Fruit fly (Drosophila melanogaster) S2 (cell line): ENCODE results near the gene CG6790.

ENCODE experiments used
- CG8478 ChIP-seq: fragments of >200 bp; optimal IDR thresholded peaks from 2 replicates; lab custom pipeline; 2018
- CTCF ChIP-seq, 2 experiments: fragments of >200 bp; optimal IDR thresholded peaks; 2 replicates each; lab custom pipeline; 2018

DNA sequence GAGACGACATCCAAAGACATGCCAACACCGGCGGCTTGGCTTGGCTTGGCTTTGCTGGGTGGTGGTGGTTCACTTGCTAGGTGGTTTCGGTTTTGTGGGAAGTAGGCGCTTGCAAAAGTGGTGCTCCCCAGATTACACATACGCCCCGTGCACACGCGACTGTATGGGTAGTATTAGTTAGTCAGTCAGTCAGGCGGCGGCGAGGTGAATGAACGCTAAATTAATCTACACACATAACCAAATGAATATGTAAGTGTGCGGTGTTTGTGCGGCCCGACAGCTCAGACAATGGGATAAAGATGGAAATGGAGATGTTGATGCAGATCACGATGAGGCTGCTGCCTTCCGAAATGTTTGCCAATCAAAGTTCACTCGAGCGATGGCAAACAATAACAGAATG is 24.6 kb upstream of the CG6790 start:
- TF ChIP-seq CG8478 (lab: Kevin White, UChicago) (no peak), CTCF (optimal IDR thresholded peaks at IDR 0.05; lab: Kevin White, UChicago) (no peak)
